Fruit fly (Drosophila melanogaster) whole organism, pupa: ENCODE data around the gene eIF2Bbeta.

Experiments
- CG10348 ChIP-seq: fragments of 200-800 bp; sonication (Bioruptor generic); IDR thresholded peaks from 2 replicates; pipeline ENCODE4 v1.3.6; 2022; ENCODE audit warnings: missing biosample characterization, missing genetic modification characterization
- CG12605 ChIP-seq: fragments of 200-800 bp; sonication (Bioruptor generic); IDR thresholded peaks from 2 replicates; pipeline ENCODE4 v1.3.6; 2022; ENCODE audit warnings: missing biosample characterization, missing genetic modification characterization
- CG13204 ChIP-seq: fragments of 200-800 bp; sonication (Bioruptor generic); optimal IDR thresholded peaks from 2 replicates; lab custom pipeline; 2018; ENCODE audit warnings: missing biosample characterization, mild to moderate bottlenecking, missing genetic modification characterization, moderate library complexity
- CG14655 ChIP-seq: fragments of 200-800 bp; sonication (Bioruptor generic); optimal IDR thresholded peaks from 3 replicates; lab custom pipeline; 2017; ENCODE audit warnings: mild to moderate bottlenecking, missing biosample characterization, missing genetic modification reagents, missing genetic modification characterization
- CG15710 ChIP-seq: fragments of 200-800 bp; sonication (Bioruptor generic); optimal IDR thresholded peaks from 2 replicates; lab custom pipeline; 2018; ENCODE audit warnings: missing biosample characterization, mild to moderate bottlenecking, missing genetic modification characterization, moderate library complexity
- CG17806 ChIP-seq: fragments of 200-800 bp; sonication (Bioruptor generic); optimal IDR thresholded peaks from 2 replicates; lab custom pipeline; 2018; ENCODE audit warnings: missing biosample characterization, mild to moderate bottlenecking, missing genetic modification characterization, moderate library complexity
- CG32121 ChIP-seq: fragments of 200-800 bp; sonication (Bioruptor generic); IDR thresholded peaks from 2 replicates; pipeline ENCODE4 v1.3.6; 2022; ENCODE audit warnings: missing biosample characterization, missing genetic modification characterization
- CG34367 ChIP-seq: fragments of 200-800 bp; sonication (Bioruptor generic); optimal IDR thresholded peaks from 2 replicates; lab custom pipeline; 2018; ENCODE audit warnings: missing biosample characterization, mild to moderate bottlenecking, missing genetic modification characterization
- CG4496 ChIP-seq: fragments of 200-800 bp; sonication (Bioruptor generic); IDR thresholded peaks from 3 replicates; pipeline ENCODE4 v1.3.6; 2022; ENCODE audit warnings: missing biosample characterization, missing genetic modification characterization
- CG8159 ChIP-seq: fragments of 200-800 bp; sonication (Bioruptor generic); optimal IDR thresholded peaks from 3 replicates; lab custom pipeline; 2018; ENCODE audit warnings: missing biosample characterization, mild to moderate bottlenecking, missing genetic modification characterization, moderate library complexity
- CG8301 ChIP-seq: fragments of 200-800 bp; sonication (Bioruptor generic); optimal IDR thresholded peaks from 2 replicates; lab custom pipeline; 2018; ENCODE audit warnings: missing biosample characterization, mild to moderate bottlenecking, missing genetic modification characterization
- CG9948 ChIP-seq: fragments of 200-800 bp; sonication (Bioruptor generic); optimal IDR thresholded peaks from 2 replicates; lab custom pipeline; 2018; ENCODE audit warnings: missing biosample characterization, mild to moderate bottlenecking, missing genetic modification characterization, moderate library complexity
- D1 ChIP-seq: fragments of 200-800 bp; sonication (Bioruptor generic); optimal IDR thresholded peaks from 2 replicates; lab custom pipeline; 2018; ENCODE audit warnings: missing biosample characterization, mild to moderate bottlenecking, missing genetic modification characterization, moderate library complexity
- EcR ChIP-seq: fragments of 200-800 bp; sonication (Bioruptor generic); optimal IDR thresholded peaks from 3 replicates; lab custom pipeline; 2019; ENCODE audit warnings: missing biosample characterization, missing genetic modification characterization, mild to moderate bottlenecking, moderate library complexity, missing genetic modification reagents
- Ets98B ChIP-seq: fragments of 200-800 bp; sonication (Bioruptor generic); IDR thresholded peaks from 2 replicates; pipeline ENCODE4 v1.3.6; 2022; ENCODE audit warnings: missing biosample characterization, missing genetic modification characterization
- Pif1A ChIP-seq: fragments of 200-800 bp; sonication (Bioruptor generic); optimal IDR thresholded peaks from 3 replicates; lab custom pipeline; 2016; ENCODE audit warnings: missing biosample characterization, missing genetic modification characterization
- Pif1B ChIP-seq: fragments of 200-800 bp; sonication (Bioruptor generic); optimal IDR thresholded peaks from 3 replicates; lab custom pipeline; 2016; ENCODE audit warnings: missing biosample characterization, missing genetic modification characterization
- Snoo ChIP-seq: fragments of 200-800 bp; sonication (Bioruptor generic); optimal IDR thresholded peaks from 3 replicates; lab custom pipeline; 2017; ENCODE audit warnings: missing biosample characterization, mild to moderate bottlenecking, missing genetic modification characterization, inconsistent platforms
- fd96Ca ChIP-seq: fragments of 200-800 bp; sonication (Bioruptor generic); IDR thresholded peaks from 3 replicates; pipeline ENCODE4 v1.3.6; 2022; ENCODE audit warnings: missing biosample characterization, missing genetic modification characterization
- gl ChIP-seq: fragments of 200-800 bp; sonication (Bioruptor generic); optimal IDR thresholded peaks from 2 replicates; lab custom pipeline; 2018; ENCODE audit warnings: missing biosample characterization, mild to moderate bottlenecking, missing genetic modification characterization
- rn ChIP-seq: fragments of 200-800 bp; sonication (Bioruptor generic); IDR thresholded peaks from 2 replicates; pipeline ENCODE4 v1.3.6; 2022; ENCODE audit warnings: missing biosample characterization, missing genetic modification characterization

eIF2Bbeta gene

DNA sequence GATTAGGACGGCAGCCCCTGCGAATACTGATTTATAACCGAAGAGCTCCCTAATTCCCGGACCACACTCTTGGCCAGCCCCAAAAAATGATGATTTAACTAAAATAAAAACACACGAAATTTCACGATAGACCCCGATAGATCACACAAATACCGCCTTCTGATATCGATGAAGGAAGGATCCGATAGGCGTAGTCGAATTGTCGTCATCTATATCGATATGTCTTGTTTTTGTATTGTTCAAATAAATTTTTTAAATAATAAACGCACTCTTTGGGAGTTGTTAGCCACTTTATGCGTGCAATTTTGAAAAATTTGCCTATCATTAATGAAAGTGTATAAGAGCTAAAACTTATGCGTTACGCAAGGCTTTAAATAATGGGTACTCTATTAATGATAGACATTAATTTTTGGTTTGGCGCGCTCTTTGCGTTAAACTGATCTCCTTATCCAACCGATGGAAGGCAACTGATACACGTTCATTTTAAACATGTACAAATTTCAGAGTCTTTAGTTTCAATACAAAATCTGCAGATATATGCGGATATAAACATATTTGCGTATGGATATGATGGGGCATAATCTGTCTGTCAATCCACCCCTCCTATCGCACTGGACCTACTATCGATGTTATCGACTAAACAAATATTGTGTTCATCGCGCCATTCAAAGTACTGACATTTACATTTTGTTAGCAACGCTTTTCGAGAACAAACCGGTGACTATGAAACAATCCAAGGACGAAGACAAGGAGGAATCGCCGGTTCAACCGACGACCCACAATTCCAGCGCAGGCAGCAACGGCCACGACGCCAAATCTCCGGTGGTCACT, 6.1 kb upstream of the eIF2Bbeta start, which contains the start of the genes Spg7 and Lint-O:
Gene Spg7 (minus strand): TSS at position 148 of the 831 bp plus-strand sequence.
Gene Lint-O (plus strand): TSS at position 638 of the 831 bp plus-strand sequence.
- no peak for TF ChIP-seq gl (tag; lab: Kevin White, UChicago)
- no peak for TF ChIP-seq CG8301 (tag; lab: Kevin White, UChicago)
- TF ChIP-seq Ets98B (GFP tag; lab: Robert Waterston, UW): no peak
- TF ChIP-seq fd96Ca (GFP tag; lab: Robert Waterston, UW): no peak
- no peak for TF ChIP-seq Pif1B
- TF ChIP-seq CG10348: no peak
- no peak for TF ChIP-seq CG13204 (GFP tag; lab: Kevin White, UChicago)
- no peak for TF ChIP-seq CG8159
- TF ChIP-seq CG4496 (GFP tag; lab: Robert Waterston, UW): no peak
- TF ChIP-seq CG15710 (tag; lab: Kevin White, UChicago): no peak
- TF ChIP-seq Snoo: no peak
- no peak for TF ChIP-seq CG34367
- TF ChIP-seq CG32121 (GFP tag; lab: Robert Waterston, UW): no peak
- TF ChIP-seq CG12605 (GFP tag; lab: Robert Waterston, UW): no peak
- TF ChIP-seq CG14655 (GFP tag; lab: Kevin White, UChicago): no peak

DNA sequence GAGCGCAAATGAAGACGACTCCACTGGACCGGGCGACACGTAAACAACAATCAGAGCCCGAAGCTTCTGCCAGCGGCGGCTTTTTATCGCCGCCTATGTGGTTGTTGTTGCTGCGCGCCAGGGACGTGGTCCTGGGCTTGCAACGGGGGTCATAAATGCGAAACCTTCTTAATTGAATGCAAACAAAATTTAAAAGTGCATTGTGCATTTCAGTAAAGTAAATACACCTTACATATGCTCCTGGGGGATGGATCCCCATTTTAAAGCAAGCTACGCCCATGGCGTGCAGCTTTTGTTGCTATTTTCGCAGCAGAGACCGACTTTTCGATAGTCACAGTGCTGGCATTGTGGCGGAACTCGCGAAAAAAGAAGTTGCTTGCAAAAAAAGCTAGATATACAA, 678 bp upstream of the eIF2Bbeta start, which contains the start of gene Ugalt:
Gene Ugalt (minus strand): TSS at position 160 of the 400 bp plus-strand sequence.
- TF ChIP-seq rn (GFP tag; lab: Robert Waterston, UW): peak; percentile 100
- TF ChIP-seq CG12605 (GFP tag; lab: Robert Waterston, UW): peak; percentile 100
- TF ChIP-seq Ets98B (GFP tag; lab: Robert Waterston, UW): peak; percentile 100
- TF ChIP-seq CG13204 (GFP tag; lab: Kevin White, UChicago): peak; percentile 100
- peak; percentile 100 for TF ChIP-seq fd96Ca (GFP tag; lab: Robert Waterston, UW)
- peak; percentile 100 for TF ChIP-seq CG9948
- peak; percentile 100 for TF ChIP-seq Pif1B
- peak; percentile 100 for TF ChIP-seq CG32121 (GFP tag; lab: Robert Waterston, UW)
- TF ChIP-seq CG15710 (tag; lab: Kevin White, UChicago): peak; percentile 100
- peak; percentile 100 for TF ChIP-seq CG4496 (GFP tag; lab: Robert Waterston, UW)
- TF ChIP-seq CG14655 (GFP tag; lab: Kevin White, UChicago): peak; percentile 100
- peak; percentile 100 for TF ChIP-seq D1
- TF ChIP-seq gl (tag; lab: Kevin White, UChicago): peak; percentile 100
- peak; percentile 100 for TF ChIP-seq CG8301 (tag; lab: Kevin White, UChicago)
- TF ChIP-seq Snoo: peak; percentile 100
- TF ChIP-seq EcR (GFP tag; lab: Kevin White, UChicago): peak; percentile 83
- peak; percentile 100 for TF ChIP-seq Pif1A (GFP tag; lab: Kevin White, UChicago)
- TF ChIP-seq CG8159: peak; percentile 100
- TF ChIP-seq CG17806 (tag; lab: Kevin White, UChicago): peak; percentile 100
- TF ChIP-seq CG34367: peak; percentile 100
- TF ChIP-seq CG10348: peak; percentile 100
- TF ChIP-seq, all 21 proteins: peak for 21

DNA sequence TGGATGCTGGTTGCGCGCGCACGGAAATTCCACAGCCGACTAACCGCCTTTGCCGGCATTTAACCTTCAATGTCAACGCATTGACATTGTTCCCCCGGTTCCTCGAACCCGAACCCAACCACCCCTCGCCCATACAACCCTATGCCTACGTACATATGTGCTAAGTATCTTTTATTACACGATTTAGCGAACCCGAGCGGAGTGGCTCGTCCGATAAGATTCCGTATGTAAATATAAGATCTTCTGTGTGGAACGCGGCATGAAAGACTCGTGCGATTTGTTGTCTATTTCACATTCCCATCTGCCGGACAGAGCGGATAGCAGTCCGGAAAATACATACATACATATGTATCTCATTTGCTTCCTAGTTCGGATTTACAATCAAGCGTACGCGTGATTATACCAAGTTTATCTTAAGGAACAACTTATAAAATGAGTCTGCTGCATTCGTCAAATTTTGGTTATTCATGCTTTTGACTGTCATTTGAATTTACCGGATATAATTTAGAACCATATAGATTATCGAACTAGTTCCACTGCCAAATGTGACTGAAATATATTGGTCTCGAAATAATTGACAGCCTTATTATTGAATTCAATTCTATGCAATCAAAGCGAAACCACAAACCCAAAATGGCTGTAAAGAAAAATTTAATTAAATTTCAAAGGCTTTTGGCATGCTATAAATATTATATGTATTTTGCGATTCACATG, 3.2 kb downstream of the eIF2Bbeta start, which contains the start of gene CG2680:
Gene CG2680 (minus strand): TSS at position 51 of the 714 bp plus-strand sequence.
- TF ChIP-seq gl (tag; lab: Kevin White, UChicago) (no peak), EcR (GFP tag; lab: Kevin White, UChicago) (peak; percentile 24)
- TF ChIP-seq, all 21 proteins: peak for 1

DNA sequence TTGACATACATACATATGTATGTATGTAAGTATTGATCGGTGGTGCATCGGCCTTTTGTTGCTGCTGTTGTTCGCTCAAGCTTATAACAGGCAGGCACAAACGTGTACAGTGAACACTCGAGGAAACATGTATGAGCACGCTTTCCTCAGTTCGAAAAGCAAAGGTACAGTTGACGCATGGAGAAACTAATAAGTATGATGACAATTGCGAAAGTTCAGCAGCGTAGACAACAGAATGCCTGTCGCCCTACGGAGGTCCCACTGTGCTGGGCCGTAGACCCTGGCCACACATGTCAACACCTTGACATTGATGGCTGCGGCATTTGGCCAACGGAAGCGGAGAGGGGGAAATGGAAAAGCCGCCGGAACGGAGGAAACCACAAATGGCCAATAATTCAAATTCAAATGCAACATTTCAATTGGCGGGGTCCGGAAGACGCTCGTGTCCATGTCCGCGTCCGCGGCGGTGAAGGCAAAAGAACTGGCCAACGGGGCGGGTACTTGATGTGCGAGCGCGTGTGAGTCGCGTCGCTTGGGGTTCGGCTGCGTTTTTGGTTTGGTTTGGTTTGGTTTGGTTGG, 3.9 kb downstream of the eIF2Bbeta start, which contains the start of gene CG2681:
Gene CG2681 (plus strand): TSS at position 529 of the 579 bp plus-strand sequence.
- TF ChIP-seq fd96Ca (GFP tag; lab: Robert Waterston, UW) (peak; percentile 61), CG8159 (no peak), CG12605 (GFP tag; lab: Robert Waterston, UW) (0 out of 2 replicates have a peak, but pooled peaks have one; percentile 34), Pif1A (GFP tag; lab: Kevin White, UChicago) (no peak), D1 (no peak), CG17806 (tag; lab: Kevin White, UChicago) (no peak), Ets98B (GFP tag; lab: Robert Waterston, UW) (peak; percentile 47), CG10348 (peak; percentile 26; the same call in 1 of the 2 replicates), CG4496 (GFP tag; lab: Robert Waterston, UW) (peak; percentile 81), CG9948 (no peak)

DNA sequence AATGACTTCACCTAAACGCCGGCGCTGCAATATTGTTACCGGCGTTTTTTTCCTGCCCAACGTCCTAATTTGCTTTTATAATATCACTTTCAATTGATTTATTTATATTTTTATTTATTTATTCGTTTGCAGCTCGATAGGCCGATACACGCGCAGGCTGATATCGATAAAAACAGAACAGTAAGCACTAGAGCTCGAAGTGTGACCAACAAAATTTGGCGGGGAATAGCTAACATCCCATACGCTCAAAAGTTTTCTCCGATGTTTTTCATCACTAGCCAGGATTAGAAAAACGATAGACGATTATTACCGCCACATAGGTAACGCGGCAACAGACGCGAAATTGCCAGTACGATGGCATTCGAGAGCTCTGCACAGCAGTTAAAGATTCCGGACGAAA, 9.4 kb downstream of the eIF2Bbeta start, which contains the start of the genes CG2685 and CG2694:
Gene CG2685 (minus strand): TSS at position 185 of the 400 bp plus-strand sequence.
Gene CG2694 (plus strand): TSS at position 304 of the 400 bp plus-strand sequence.
- TF ChIP-seq Snoo (no peak), CG34367 (no peak), Pif1A (GFP tag; lab: Kevin White, UChicago) (no peak), gl (tag; lab: Kevin White, UChicago) (no peak), CG8301 (tag; lab: Kevin White, UChicago) (no peak), CG13204 (GFP tag; lab: Kevin White, UChicago) (no peak), CG14655 (GFP tag; lab: Kevin White, UChicago) (no peak), Pif1B (no peak), CG8159 (no peak), EcR (GFP tag; lab: Kevin White, UChicago) (no peak), CG15710 (tag; lab: Kevin White, UChicago) (no peak), CG17806 (tag; lab: Kevin White, UChicago) (no peak), D1 (no peak), fd96Ca (GFP tag; lab: Robert Waterston, UW) (no peak), CG10348 (no peak), CG4496 (GFP tag; lab: Robert Waterston, UW) (no peak), rn (GFP tag; lab: Robert Waterston, UW) (no peak), CG9948 (no peak)
